Fruit fly (Drosophila melanogaster) whole organism, embryonic: ENCODE results near the gene cu.
A peak's percentile ranks its signal among the peaks of the same experiment; 100 is the strongest.

Source experiments
- B-H1 ChIP-seq: fragments of 200-800 bp; sonication (Bioruptor generic); IDR thresholded peaks from 3 replicates; pipeline ENCODE4 v1.3.6; 2022; ENCODE audit warnings: missing biosample characterization, missing genetic modification characterization
- Bgb ChIP-seq: fragments of 200-800 bp; sonication (Bioruptor generic); IDR thresholded peaks from 2 replicates; pipeline ENCODE4 v1.3.6; 2022; ENCODE audit warnings: missing biosample characterization, missing genetic modification characterization; ENCODE audit not compliant: partially characterized antibody
- CG10543 ChIP-seq: fragments of 200-800 bp; sonication (Bioruptor generic); optimal IDR thresholded peaks from 3 replicates; lab custom pipeline; 2017; ENCODE audit warnings: missing biosample characterization, mild to moderate bottlenecking, missing genetic modification characterization, moderate library complexity
- CG11085 ChIP-seq: fragments of 200-800 bp; sonication (Bioruptor generic); IDR thresholded peaks from 2 replicates; pipeline ENCODE4 v1.3.6; 2022; ENCODE audit warnings: missing biosample characterization, missing genetic modification characterization
- CG11398 ChIP-seq: fragments of 200-800 bp; sonication (Bioruptor generic); optimal IDR thresholded peaks from 2 replicates; lab custom pipeline; 2016; ENCODE audit warnings: missing biosample characterization, missing genetic modification characterization
- CG12236 ChIP-seq: fragments of 200-800 bp; sonication (Bioruptor generic); optimal IDR thresholded peaks from 2 replicates; lab custom pipeline; 2016; ENCODE audit warnings: missing biosample characterization, missing genetic modification characterization
- CG12391 ChIP-seq: fragments of 200-800 bp; sonication (Bioruptor generic); optimal IDR thresholded peaks from 3 replicates; lab custom pipeline; 2018; ENCODE audit warnings: missing biosample characterization, mild to moderate bottlenecking, missing genetic modification characterization, moderate library complexity
- CG13123 ChIP-seq: fragments of 200-800 bp; sonication (Bioruptor generic); optimal IDR thresholded peaks from 2 replicates; lab custom pipeline; 2016; ENCODE audit warnings: missing biosample characterization, missing genetic modification characterization
- CG1647 ChIP-seq: fragments of 200-800 bp; sonication (Bioruptor generic); optimal IDR thresholded peaks from 3 replicates; lab custom pipeline; 2016; ENCODE audit warnings: missing biosample characterization, missing genetic modification characterization
- CG16779 ChIP-seq: fragments of 200-800 bp; sonication (Bioruptor generic); IDR thresholded peaks from 2 replicates; pipeline ENCODE4 v1.3.6; 2022; ENCODE audit warnings: missing biosample characterization, missing genetic modification characterization
- CG17802 ChIP-seq: fragments of 200-800 bp; sonication (Bioruptor generic); optimal IDR thresholded peaks from 2 replicates; lab custom pipeline; 2018; ENCODE audit warnings: missing biosample characterization, mild to moderate bottlenecking, missing genetic modification characterization, moderate library complexity
- CG1832 ChIP-seq: fragments of 200-800 bp; sonication (Bioruptor generic); optimal IDR thresholded peaks from 2 replicates; lab custom pipeline; 2017; ENCODE audit warnings: missing biosample characterization, mild to moderate bottlenecking, missing genetic modification characterization, inconsistent platforms
- CG2199 ChIP-seq: fragments of 200-800 bp; sonication (Bioruptor generic); IDR thresholded peaks from 3 replicates; pipeline ENCODE4 v1.3.6; 2022; ENCODE audit warnings: missing biosample characterization, missing genetic modification characterization
- CG42726 ChIP-seq: fragments of 200-800 bp; sonication (Bioruptor generic); IDR thresholded peaks from 2 replicates; pipeline ENCODE4 v1.3.6; 2022; ENCODE audit warnings: missing biosample characterization, missing genetic modification characterization; ENCODE audit not compliant: partially characterized antibody
- CG5180 ChIP-seq: fragments of 200-800 bp; sonication (Bioruptor generic); optimal IDR thresholded peaks from 3 replicates; lab custom pipeline; 2017; ENCODE audit warnings: missing biosample characterization, missing genetic modification characterization, mild to moderate bottlenecking, moderate library complexity, missing genetic modification reagents
- CG7556 ChIP-seq: fragments of 200-800 bp; sonication (Bioruptor generic); optimal IDR thresholded peaks from 2 replicates; lab custom pipeline; 2017; ENCODE audit warnings: missing biosample characterization, mild to moderate bottlenecking, missing genetic modification characterization
- Dbx ChIP-seq: fragments of 200-800 bp; sonication (Bioruptor generic); IDR thresholded peaks from 3 replicates; pipeline ENCODE4 v1.3.6; 2022; ENCODE audit warnings: missing biosample characterization, missing genetic modification characterization
- Dek ChIP-seq: fragments of 200-800 bp; sonication (Bioruptor generic); optimal IDR thresholded peaks from 3 replicates; lab custom pipeline; 2019; ENCODE audit warnings: missing biosample characterization, mild to moderate bottlenecking, missing genetic modification characterization, moderate library complexity
- Ets65A ChIP-seq: fragments of 200-800 bp; sonication (Bioruptor generic); peaks from one replicate; lab custom pipeline; 2016; ENCODE audit warnings: missing biosample characterization, missing genetic modification characterization
- HHEX ChIP-seq: fragments of 200-800 bp; sonication (Bioruptor generic); optimal IDR thresholded peaks from 3 replicates; lab custom pipeline; 2017; ENCODE audit warnings: missing biosample characterization, mild to moderate bottlenecking, missing genetic modification characterization, missing genetic modification reagents
- HLHmδ ChIP-seq: fragments of 200-800 bp; sonication (Bioruptor generic); optimal IDR thresholded peaks from 2 replicates; lab custom pipeline; 2018; ENCODE audit warnings: missing biosample characterization, mild to moderate bottlenecking, missing genetic modification characterization, moderate library complexity
- Hsf ChIP-seq: fragments of 200-800 bp; sonication (Bioruptor generic); optimal IDR thresholded peaks from 3 replicates; lab custom pipeline; 2016; ENCODE audit warnings: missing biosample characterization, missing genetic modification characterization
- Med ChIP-seq: fragments of 200-800 bp; sonication (Bioruptor generic); peaks from one replicate; lab custom pipeline; 2016; ENCODE audit warnings: missing biosample characterization, missing genetic modification characterization, mild to moderate bottlenecking, inconsistent platforms, moderate library complexity
- Mrtf ChIP-seq: fragments of 200-800 bp; sonication (Bioruptor generic); IDR thresholded peaks from 3 replicates; pipeline ENCODE4 v1.3.6; 2022; ENCODE audit warnings: missing biosample characterization, missing genetic modification characterization
- Pdp1 ChIP-seq, 2 experiments: fragments of 200-800 bp; sonication (Bioruptor generic); optimal IDR thresholded peaks; 3 replicates each; lab custom pipeline; 2016; ENCODE audit warnings: missing biosample characterization in 2 of 2, missing genetic modification characterization in 2 of 2, mild to moderate bottlenecking in 1 of 2, moderate library complexity in 1 of 2
- Poxn ChIP-seq: fragments of 200-800 bp; sonication (Bioruptor generic); IDR thresholded peaks from 2 replicates; pipeline ENCODE4 v1.3.6; 2022; ENCODE audit warnings: missing biosample characterization, missing genetic modification characterization
- Sox102F ChIP-seq: fragments of 200-800 bp; sonication (Bioruptor generic); optimal IDR thresholded peaks from 2 replicates; lab custom pipeline; 2018; ENCODE audit warnings: missing biosample characterization, mild to moderate bottlenecking, missing genetic modification characterization, moderate library complexity
- al ChIP-seq: fragments of 200-800 bp; sonication (Bioruptor generic); IDR thresholded peaks from 2 replicates; pipeline ENCODE4 v1.3.6; 2022; ENCODE audit warnings: missing biosample characterization, missing genetic modification characterization
- bigmax ChIP-seq: fragments of 200-800 bp; sonication (Bioruptor generic); optimal IDR thresholded peaks from 2 replicates; lab custom pipeline; 2018; ENCODE audit warnings: missing biosample characterization, mild to moderate bottlenecking, missing genetic modification characterization
- cg ChIP-seq: fragments of 200-800 bp; sonication (Bioruptor generic); optimal IDR thresholded peaks from 3 replicates; lab custom pipeline; 2019; ENCODE audit warnings: missing biosample characterization, mild to moderate bottlenecking, missing genetic modification characterization, moderate library complexity
- chm ChIP-seq: fragments of 200-800 bp; sonication (Bioruptor generic); IDR thresholded peaks from 2 replicates; pipeline ENCODE4 v1.3.6; 2022; ENCODE audit warnings: missing biosample characterization, missing genetic modification characterization
- croc ChIP-seq: fragments of 200-800 bp; sonication (Bioruptor generic); conservative IDR thresholded peaks from 3 replicates; pipeline ENCODE4 v1.3.6; 2022; ENCODE audit warnings: missing biosample characterization, missing genetic modification characterization
- dm ChIP-seq: fragments of 200-800 bp; sonication (Bioruptor generic); optimal IDR thresholded peaks from 3 replicates; lab custom pipeline; 2016; ENCODE audit warnings: missing biosample characterization, missing genetic modification characterization
- eyg ChIP-seq: fragments of 200-800 bp; sonication (Bioruptor generic); optimal IDR thresholded peaks from 3 replicates; lab custom pipeline; 2016; ENCODE audit warnings: missing biosample characterization, missing genetic modification characterization
- insv ChIP-seq, 2 experiments: fragments of 200-800 bp; sonication (Bioruptor generic); optimal IDR thresholded peaks; 3 replicates each; lab custom pipeline; 2016 to 2018; ENCODE audit warnings: missing biosample characterization in 2 of 2, missing genetic modification characterization in 2 of 2
- ken ChIP-seq: fragments of 200-800 bp; sonication (Bioruptor generic); IDR thresholded peaks from 3 replicates; pipeline ENCODE4 v1.3.6; 2022; ENCODE audit warnings: missing biosample characterization, missing genetic modification characterization
- lab ChIP-seq: fragments of 200-800 bp; sonication (Bioruptor generic); optimal IDR thresholded peaks from 3 replicates; lab custom pipeline; 2017; ENCODE audit warnings: missing biosample characterization, missing genetic modification characterization, mild to moderate bottlenecking, moderate library complexity, missing genetic modification reagents
- lbe ChIP-seq: fragments of 200-800 bp; sonication (Bioruptor generic); optimal IDR thresholded peaks from 2 replicates; lab custom pipeline; 2016; ENCODE audit warnings: missing biosample characterization, mild to moderate bottlenecking, missing genetic modification characterization
- nerfin-2 ChIP-seq: fragments of 200-800 bp; sonication (Bioruptor generic); IDR thresholded peaks from 2 replicates; pipeline ENCODE4 v1.3.6; 2022; ENCODE audit warnings: missing biosample characterization, missing genetic modification characterization; ENCODE audit not compliant: partially characterized antibody
- otp ChIP-seq: fragments of 200-800 bp; sonication (Bioruptor generic); IDR thresholded peaks from 3 replicates; pipeline ENCODE4, ENCODE4 v1.3.6; 2022; ENCODE audit warnings: missing biosample characterization, missing genetic modification characterization
- pan ChIP-seq, 4 experiments: fragments of >200 bp in 3 of 4; fragments of 200-800 bp in 1 of 4; sonication (Bioruptor generic) in 1 of 4; optimal IDR thresholded peaks in 3 of 4; IDR thresholded peaks in 1 of 4; 2 replicates each; pipeline versions ENCODE4 v1.3.6 to Lab custom; 2017 to 2022; ENCODE audit warnings: missing biosample characterization in 2 of 4, missing genetic modification characterization in 2 of 4, mixed read lengths in 1 of 4
- pho ChIP-seq: fragments of 200-800 bp; sonication (Bioruptor generic); optimal IDR thresholded peaks from 2 replicates; lab custom pipeline; 2016; ENCODE audit warnings: missing biosample characterization, missing genetic modification characterization
- scrt ChIP-seq: fragments of 200-800 bp; sonication (Bioruptor generic); optimal IDR thresholded peaks from 2 replicates; lab custom pipeline; 2018; ENCODE audit warnings: missing biosample characterization, mild to moderate bottlenecking, missing genetic modification characterization, moderate library complexity
- sob ChIP-seq: fragments of 200-800 bp; sonication (Bioruptor generic); IDR thresholded peaks from 2 replicates; pipeline ENCODE4 v1.3.6; 2022; ENCODE audit warnings: missing biosample characterization, missing genetic modification characterization
- stc ChIP-seq: fragments of 200-800 bp; sonication (Bioruptor generic); IDR thresholded peaks from 2 replicates; pipeline ENCODE4 v1.3.6; 2022; ENCODE audit warnings: missing biosample characterization, missing genetic modification characterization
- toy ChIP-seq: fragments of 200-800 bp; sonication (Bioruptor generic); IDR thresholded peaks from 2 replicates; pipeline ENCODE4 v1.3.6; 2022; ENCODE audit warnings: missing biosample characterization, missing genetic modification characterization
- zfh2 ChIP-seq: fragments of 200-800 bp; sonication (Bioruptor generic); optimal IDR thresholded peaks from 2 replicates; lab custom pipeline; 2016; ENCODE audit warnings: missing biosample characterization, missing genetic modification characterization

The cu gene

DNA sequence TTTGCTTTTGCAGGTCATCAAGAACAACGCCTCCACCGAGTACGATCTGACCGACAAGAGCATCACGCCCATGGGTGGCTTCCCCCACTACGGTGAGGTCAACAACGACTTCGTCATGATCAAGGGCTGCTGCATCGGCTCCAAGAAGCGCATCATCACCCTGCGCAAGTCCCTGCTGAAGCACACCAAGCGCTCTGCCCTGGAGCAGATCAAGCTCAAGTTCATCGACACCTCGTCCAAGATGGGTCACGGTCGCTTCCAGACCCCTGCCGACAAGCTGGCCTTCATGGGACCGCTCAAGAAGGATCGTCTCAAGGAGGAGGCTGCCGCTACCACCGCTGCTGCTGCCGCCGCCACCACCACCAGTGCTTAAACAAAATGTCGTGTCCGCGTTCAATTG, 27.1 kb downstream of the cu start:
- TF ChIP-seq CG10543 (GFP tag; lab: Kevin White, UChicago) (no peak), Bgb (GFP tag; lab: Robert Waterston, UW) (0 out of 2 replicates have a peak, but pooled peaks have one; percentile 35), eyg (no peak), Med (peak; percentile 59), Ets65A (GFP tag; lab: Kevin White, UChicago) (peak; percentile 91)
- TF ChIP-seq, all 482 proteins: peak for 3

- TF ChIP-seq stc (GFP tag; lab: Robert Waterston, UW): no peak
- no peak for TF ChIP-seq insv (GFP tag; optimal IDR thresholded peaks at IDR 0.05; lab: Kevin White, UChicago)
- no peak for TF ChIP-seq CG1832 (GFP tag; lab: Kevin White, UChicago)
- TF ChIP-seq B-H1 (GFP tag; lab: Robert Waterston, UW): no peak
- peak; percentile 41; the same call in 1 of the 2 replicates for TF ChIP-seq chm
- TF ChIP-seq toy (GFP tag; lab: Robert Waterston, UW): no peak
- 0 out of 2 replicates have a peak, but pooled peaks have one; percentile 17 for TF ChIP-seq CG42726
- peak; percentile 76 for TF ChIP-seq Med
- no peak for TF ChIP-seq CG11398 (GFP tag; lab: Kevin White, UChicago)
- peak; percentile 14; the same call in 1 of the 2 replicates for TF ChIP-seq sob (GFP tag; lab: Robert Waterston, UW)
- no peak for TF ChIP-seq CG13123 (GFP tag; lab: Kevin White, UChicago)
- TF ChIP-seq CG16779: 0 out of 2 replicates have a peak, but pooled peaks have one; percentile 13
- TF ChIP-seq CG2199 (GFP tag; lab: Robert Waterston, UW): no peak
These were observed 27.8 kb downstream of the cu start, which contains the start of gene scpr-C for dm6 chr3R:11225220-11225619. scpr-C (plus strand) TSS chr3R:11225520.

DNA sequence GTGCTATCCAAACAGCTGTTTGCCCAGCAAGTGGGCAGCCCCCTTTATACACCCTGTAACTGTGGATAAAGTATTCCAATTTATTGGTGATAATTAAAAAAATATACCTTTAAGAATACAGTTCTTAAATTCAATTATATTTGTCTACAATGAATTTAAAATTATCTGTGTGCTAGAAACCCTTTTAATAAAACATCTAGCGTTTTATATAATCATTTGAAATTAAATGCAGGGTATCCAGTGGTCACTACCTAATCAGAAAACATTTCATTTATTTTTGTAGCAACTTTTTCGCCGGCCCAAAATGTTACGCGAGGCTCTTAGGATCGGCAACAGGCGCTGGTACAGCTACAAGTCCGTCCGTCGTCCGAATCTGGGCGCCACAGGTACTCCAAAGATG, 29.1 kb downstream of the cu start, which contains the start of gene CG17726:
CG17726 (plus strand) TSS at position 267 of the 400 bp plus-strand sequence.
- TF ChIP-seq CG17802 (tag; lab: Kevin White, UChicago) (peak; percentile 69), Dbx (peak; percentile 98), Hsf (GFP tag; lab: Kevin White, UChicago) (peak; percentile 97), scrt (GFP tag; lab: Kevin White, UChicago) (no peak), ken (GFP tag; lab: Robert Waterston, UW) (peak; percentile 96), CG11085 (GFP tag; lab: Robert Waterston, UW) (peak; percentile 89), Pdp1 (GFP tag; optimal IDR thresholded peaks at IDR 0.05; lab: Kevin White, UChicago) (peak; percentile 90 to 95), Dek (tag; lab: Kevin White, UChicago) (peak; percentile 97), CG7556 (peak; percentile 96), Mrtf (GFP tag; lab: Robert Waterston, UW) (peak; percentile 96), cg (GFP tag; lab: Kevin White, UChicago) (no peak), lab (GFP tag; lab: Kevin White, UChicago) (no peak), dm (GFP tag; lab: Kevin White, UChicago) (peak; percentile 79), nerfin-2 (no peak), Sox102F (GFP tag; lab: Kevin White, UChicago) (peak; percentile 99), pan (optimal IDR thresholded peaks at IDR 0.05; lab: Kevin White, UChicago) (peak in 1 of 2 experiments; percentile 73), pan (GFP tag; optimal IDR thresholded peaks at IDR 0.05 in 1 of 2, IDR thresholded peaks at IDR 0.05 in 1 of 2) (peak in 1 of 2 experiments; percentile 98), al (GFP tag; lab: Robert Waterston, UW) (peak; percentile 95), pho (GFP tag; lab: Kevin White, UChicago) (peak; percentile 87), Poxn (GFP tag; lab: Robert Waterston, UW) (peak; percentile 90), croc (GFP tag; lab: Robert Waterston, UW) (peak; percentile 96), otp (GFP tag; lab: Robert Waterston, UW) (peak; percentile 98), HLHmδ (GFP tag; lab: Kevin White, UChicago) (no peak), Med (peak; percentile 97), HHEX (peak; percentile 91), CG1647 (peak; percentile 80), zfh2 (GFP tag; lab: Kevin White, UChicago) (peak; percentile 81), CG12236 (peak; percentile 91), bigmax (no peak), CG12391 (peak; percentile 99), lbe (GFP tag; lab: Kevin White, UChicago) (peak; percentile 83), CG5180 (no peak)
